Worm (Caenorhabditis elegans) whole organism, young adult: ENCODE results near the gene Y24D9B.1.

Source experiments
- B0035.1 ChIP-seq: sonication (generic microtip); optimal IDR thresholded peaks from 2 replicates; lab custom pipeline; 2016; ENCODE audit warnings: missing genetic modification characterization, mild to moderate bottlenecking, missing compliant biosample characterization, missing genotype, missing genetic modification reagents
- B0336.3 ChIP-seq: fragments of 200-800 bp; sonication (Bioruptor generic); IDR thresholded peaks from 2 replicates; pipeline ENCODE4 v1.3.6; 2022; ENCODE audit warnings: missing genetic modification characterization, missing compliant biosample characterization
- F33H1.4 ChIP-seq: fragments of 200-800 bp; sonication (Bioruptor generic); IDR thresholded peaks from 2 replicates; pipeline ENCODE4 v1.3.6; 2022; ENCODE audit warnings: missing genetic modification reagents, missing genetic modification characterization, missing compliant biosample characterization
- F37B4.10 ChIP-seq: fragments of 200-800 bp; sonication (Bioruptor generic); IDR thresholded peaks from 2 replicates; pipeline ENCODE4 v1.3.6; 2022; ENCODE audit warnings: missing genetic modification characterization, missing compliant biosample characterization
- F39B2.1 ChIP-seq: fragments of 200-800 bp; sonication (Bioruptor generic); IDR thresholded peaks from 2 replicates; pipeline ENCODE4 v1.3.6; 2022; ENCODE audit warnings: missing genetic modification reagents, missing genetic modification characterization, missing compliant biosample characterization
- F55B11.4 ChIP-seq: sonication (generic microtip); optimal IDR thresholded peaks from 2 replicates; lab custom pipeline; 2016; ENCODE audit warnings: missing compliant biosample characterization, missing genetic modification characterization, borderline replicate concordance; ENCODE audit not compliant: insufficient read depth
- T07F8.4 ChIP-seq: sonication (generic microtip); optimal IDR thresholded peaks from 2 replicates; lab custom pipeline; 2016; ENCODE audit warnings: mild to moderate bottlenecking, missing genetic modification characterization, moderate library complexity, missing compliant biosample characterization
- ZK185.1 ChIP-seq: sonication (generic microtip); optimal IDR thresholded peaks from 2 replicates; lab custom pipeline; 2016; ENCODE audit warnings: mild to moderate bottlenecking, missing genetic modification characterization, missing compliant biosample characterization; ENCODE audit not compliant: poor library complexity, severe bottlenecking
- akir-1 ChIP-seq: fragments of 200-800 bp; sonication (Bioruptor generic); optimal IDR thresholded peaks from 2 replicates; lab custom pipeline; 2018; ENCODE audit warnings: mild to moderate bottlenecking, missing genetic modification characterization, moderate library complexity, missing compliant biosample characterization
- ama-1 ChIP-seq, 3 experiments: fragments of 150-350 bp in 1 of 3; sonication (generic microtip) in 2 of 3; optimal IDR thresholded peaks; 2 replicates each; lab custom pipeline; 2014 to 2018; ENCODE audit warnings: missing biosample characterization in 2 of 3, missing genetic modification characterization in 2 of 3, missing genetic modification reagents in 2 of 3
- attf-3 ChIP-seq: fragments of 200-800 bp; sonication (Bioruptor generic); conservative IDR thresholded peaks from 2 replicates; pipeline ENCODE4 v1.3.6; 2022; ENCODE audit warnings: missing genetic modification reagents, missing genetic modification characterization, missing compliant biosample characterization
- attf-5 ChIP-seq: fragments of 200-800 bp; sonication (Bioruptor generic); optimal IDR thresholded peaks from 2 replicates; lab custom pipeline; 2018; ENCODE audit warnings: mild to moderate bottlenecking, missing genetic modification characterization, missing compliant biosample characterization
- attf-6 ChIP-seq: fragments of 200-800 bp; sonication (Bioruptor generic); IDR thresholded peaks from 2 replicates; pipeline ENCODE4 v1.3.6; 2022; ENCODE audit warnings: missing genetic modification reagents, missing genetic modification characterization, missing compliant biosample characterization
- cebp-1 ChIP-seq, 2 experiments: fragments of 200-800 bp in 1 of 2; sonication (Bioruptor generic) in 1 of 2; sonication (generic microtip) in 1 of 2; IDR thresholded peaks in 1 of 2; optimal IDR thresholded peaks in 1 of 2; 2 replicates each; pipeline versions ENCODE4 v1.3.6 to Lab custom; 2017 to 2022; ENCODE audit warnings: missing compliant biosample characterization in 2 of 2, missing genetic modification characterization in 2 of 2, mild to moderate bottlenecking in 1 of 2, missing genetic modification reagents in 1 of 2, moderate library complexity in 1 of 2
- cebp-2 ChIP-seq: fragments of 200-800 bp; sonication (Bioruptor generic); IDR thresholded peaks from 2 replicates; pipeline ENCODE4 v1.3.6; 2022; ENCODE audit warnings: missing genetic modification characterization, missing compliant biosample characterization
- efl-1 ChIP-seq: fragments of 150-350 bp; optimal IDR thresholded peaks from 2 replicates; lab custom pipeline; 2014; ENCODE audit warnings: missing biosample characterization, missing genetic modification reagents, missing genetic modification characterization
- egrh-3 ChIP-seq: fragments of 200-800 bp; sonication (Bioruptor generic); IDR thresholded peaks from 2 replicates; pipeline ENCODE4 v1.3.6; 2022; ENCODE audit warnings: missing genetic modification reagents, missing genetic modification characterization, missing compliant biosample characterization
- ets-4 ChIP-seq: fragments of 200-800 bp; sonication (Bioruptor generic); optimal IDR thresholded peaks from 2 replicates; lab custom pipeline; 2018; ENCODE audit warnings: mild to moderate bottlenecking, missing genetic modification characterization, missing compliant biosample characterization
- him-1 ChIP-seq: sonication (generic microtip); optimal IDR thresholded peaks from 2 replicates; lab custom pipeline; 2016; ENCODE audit warnings: missing genotype, missing genetic modification reagents, missing genetic modification characterization, missing compliant biosample characterization
- hmg-20 ChIP-seq: fragments of 200-800 bp; sonication (Bioruptor generic); IDR thresholded peaks from 2 replicates; pipeline ENCODE4 v1.3.6; 2022; ENCODE audit warnings: missing genetic modification reagents, missing genetic modification characterization, missing compliant biosample characterization
- hsf-1 ChIP-seq: fragments of 200-800 bp; sonication (Bioruptor generic); IDR thresholded peaks from 2 replicates; pipeline ENCODE4 v1.3.6; 2022; ENCODE audit warnings: missing genetic modification reagents, missing genetic modification characterization, missing compliant biosample characterization
- lag-1 ChIP-seq: fragments of 200-800 bp; sonication (Bioruptor generic); IDR thresholded peaks from 2 replicates; pipeline ENCODE4 v1.3.6; 2022; ENCODE audit warnings: missing genetic modification reagents, missing genetic modification characterization, missing compliant biosample characterization
- let-526 ChIP-seq: fragments of 200-800 bp; sonication (Bioruptor generic); IDR thresholded peaks from 2 replicates; pipeline ENCODE4 v1.3.6; 2022; ENCODE audit warnings: missing genetic modification reagents, missing genetic modification characterization, missing compliant biosample characterization
- lsy-27 ChIP-seq: sonication (generic microtip); optimal IDR thresholded peaks from 2 replicates; lab custom pipeline; 2017; ENCODE audit warnings: missing genetic modification characterization, mild to moderate bottlenecking, missing compliant biosample characterization, antibody characterized with exemption, missing genotype, borderline replicate concordance; ENCODE audit not compliant: insufficient read depth
- madf-3 ChIP-seq: fragments of 200-800 bp; sonication (Bioruptor generic); IDR thresholded peaks from 2 replicates; pipeline ENCODE4 v1.3.6; 2022; ENCODE audit warnings: missing genetic modification reagents, missing genetic modification characterization, missing compliant biosample characterization
- mxl-1 ChIP-seq: sonication (generic microtip); optimal IDR thresholded peaks from 2 replicates; lab custom pipeline; 2016; ENCODE audit warnings: missing genetic modification characterization, missing compliant biosample characterization
- rcor-1 ChIP-seq: fragments of 200-800 bp; sonication (Bioruptor generic); IDR thresholded peaks from 2 replicates; pipeline ENCODE4 v1.3.6; 2022; ENCODE audit warnings: missing genetic modification reagents, missing genetic modification characterization, missing compliant biosample characterization
- repo-1 ChIP-seq: sonication (generic microtip); optimal IDR thresholded peaks from 2 replicates; lab custom pipeline; 2017; ENCODE audit warnings: mild to moderate bottlenecking, missing genetic modification characterization, missing compliant biosample characterization
- snpc-1.1 ChIP-seq: sonication (generic microtip); optimal IDR thresholded peaks from 2 replicates; lab custom pipeline; 2017; ENCODE audit warnings: missing genetic modification characterization, mild to moderate bottlenecking, missing compliant biosample characterization, antibody characterized with exemption, moderate library complexity, missing genotype, missing genetic modification reagents; ENCODE audit not compliant: insufficient read depth
- snpc-4 ChIP-seq, 5 experiments: fragments of 150-350 bp in 1 of 5; sonication (generic microtip) in 4 of 5; optimal IDR thresholded peaks; 2 replicates each; lab custom pipeline; 2014 to 2018; ENCODE audit warnings: missing genetic modification characterization in 5 of 5, missing biosample characterization in 3 of 5, antibody characterized with exemption in 2 of 5, mild to moderate bottlenecking in 2 of 5, missing compliant biosample characterization in 2 of 5, missing genotype in 2 of 5, moderate library complexity in 2 of 5, missing genetic modification reagents in 1 of 5
- zfh-2 ChIP-seq: fragments of 200-800 bp; sonication (Bioruptor generic); conservative IDR thresholded peaks from 2 replicates; pipeline ENCODE4 v1.3.6; 2022; ENCODE audit warnings: missing genetic modification reagents, missing genetic modification characterization, missing compliant biosample characterization

The Y24D9B.1 gene

ce11 chrIV:4307227-4307946 is 9.8 kb upstream of the Y24D9B.1 start, which contains the start of gene set-9 (continued):
- TF ChIP-seq hsf-1 (peak; percentile 92), snpc-4 (GFP tag; optimal IDR thresholded peaks at IDR 0.05; lab: Kevin White, UChicago) (no peak), snpc-4 (tag; optimal IDR thresholded peaks at IDR 0.05; lab: Kevin White, UChicago) (no peak), snpc-1.1 (tag; lab: Kevin White, UChicago) (peak; percentile 4), ets-4 (GFP tag; lab: Kevin White, UChicago) (no peak), let-526 (GFP tag; lab: Robert Waterston, UW) (no peak)

- peak; percentile 77 for TF ChIP-seq egrh-3 (GFP tag; lab: Robert Waterston, UW)
Measured at ce11 chrIV:4312394-4312793, 4.8 kb upstream of the Y24D9B.1 start.

ce11 chrIV:4313144-4313543 is 4.0 kb upstream of the Y24D9B.1 start:
- TF ChIP-seq egrh-3 (GFP tag; lab: Robert Waterston, UW) (peak; percentile 84), zfh-2 (0 out of 2 replicates have a peak, but pooled peaks have one; percentile 22), attf-6 (0 out of 2 replicates have a peak, but pooled peaks have one; percentile 11)

ce11 chrIV:4317638-4318037 is 480 bp downstream of the Y24D9B.1 start:
- TF ChIP-seq ets-4 (GFP tag; lab: Kevin White, UChicago) (no peak), ama-1 (optimal IDR thresholded peaks at IDR 0.05; lab: Kevin White, UChicago) (no peak), ama-1 (GFP tag; optimal IDR thresholded peaks at IDR 0.05; lab: Kevin White, UChicago) (no peak), B0336.3 (no peak), mxl-1 (tag; lab: Kevin White, UChicago) (no peak), cebp-1 (GFP tag; IDR thresholded peaks at IDR 0.05; lab: Robert Waterston, UW) (peak; percentile 75), cebp-1 (tag; optimal IDR thresholded peaks at IDR 0.05; lab: Kevin White, UChicago) (peak; percentile 79), madf-3 (GFP tag; lab: Robert Waterston, UW) (no peak), ZK185.1 (tag; lab: Kevin White, UChicago) (no peak)

ce11 chrIV:4318056-4318455 is 898 bp downstream of the Y24D9B.1 start:
- TF ChIP-seq attf-5 (GFP tag; lab: Kevin White, UChicago) (no peak), cebp-1 (GFP tag; IDR thresholded peaks at IDR 0.05; lab: Robert Waterston, UW) (peak; percentile 77), cebp-1 (tag; optimal IDR thresholded peaks at IDR 0.05; lab: Kevin White, UChicago) (peak; percentile 95)

ce11 chrIV:4319473-4319872 is 2.3 kb downstream of the Y24D9B.1 start:
- TF ChIP-seq lag-1 (GFP tag; lab: Robert Waterston, UW) (no peak), F37B4.10 (GFP tag; lab: Robert Waterston, UW) (no peak), T07F8.4 (no peak), cebp-2 (no peak), hmg-20 (GFP tag; lab: Robert Waterston, UW) (no peak), hsf-1 (no peak), rcor-1 (GFP tag; lab: Robert Waterston, UW) (no peak), B0035.1 (tag; lab: Kevin White, UChicago) (no peak), repo-1 (no peak), efl-1 (GFP tag; lab: Kevin White, UChicago) (no peak), attf-6 (no peak), F39B2.1 (no peak), F33H1.4 (no peak), akir-1 (GFP tag; lab: Kevin White, UChicago) (no peak), him-1 (tag; lab: Kevin White, UChicago) (no peak), lsy-27 (no peak), attf-3 (no peak), F55B11.4 (no peak)
